Fruit fly (Drosophila melanogaster) S2 (cell line): ENCODE measurements around the gene CG32809.

ENCODE experiments used
- CG8478 ChIP-seq: fragments of >200 bp; optimal IDR thresholded peaks from 2 replicates; lab custom pipeline; 2018
- CTCF ChIP-seq, 2 experiments: fragments of >200 bp; optimal IDR thresholded peaks; 2 replicates each; lab custom pipeline; 2018

The CG32809 gene

DNA sequence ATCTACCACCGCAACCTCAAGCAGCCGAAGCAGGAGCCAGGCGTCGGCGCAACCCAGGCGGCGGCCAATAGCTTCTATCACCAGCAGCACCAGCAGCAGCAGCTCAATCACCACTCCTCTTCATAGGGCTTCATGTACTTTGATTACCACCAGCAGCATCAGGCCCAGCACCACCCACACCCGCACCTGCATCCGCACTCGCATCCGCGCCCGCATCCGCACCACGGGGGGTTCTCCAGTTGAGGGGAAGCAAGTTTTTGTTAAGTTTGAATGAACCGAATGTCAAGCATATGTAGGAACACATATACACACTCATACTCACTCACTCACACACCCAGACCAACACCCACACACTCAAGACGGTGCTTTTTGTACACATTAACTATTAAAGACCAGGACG lies 48.9 kb downstream of the CG32809 start:
- TF ChIP-seq CTCF (optimal IDR thresholded peaks at IDR 0.05; lab: Kevin White, UChicago) (no peak), CG8478 (lab: Kevin White, UChicago) (no peak)

DNA sequence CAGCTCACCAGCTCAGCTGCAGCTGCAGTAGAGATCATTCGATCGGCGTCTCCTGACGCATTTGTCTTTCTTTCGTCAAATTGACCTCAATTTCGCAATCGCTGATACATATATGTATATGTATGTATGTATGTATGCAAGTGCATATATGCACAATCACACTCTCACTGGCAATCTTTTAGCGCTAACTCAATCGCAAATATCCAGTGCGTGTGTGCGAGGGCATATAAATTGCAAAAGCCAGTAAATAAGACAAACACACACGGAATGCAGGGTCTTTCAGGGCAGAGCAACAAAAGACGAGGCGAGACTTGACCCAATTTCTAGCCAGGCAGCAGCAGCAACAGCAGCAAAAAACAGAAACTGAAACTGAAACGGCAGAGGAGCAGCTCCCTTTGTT lies 65.0 kb downstream of the CG32809 start:
- TF ChIP-seq CTCF (optimal IDR thresholded peaks at IDR 0.05; lab: Kevin White, UChicago): no peak
- no peak for TF ChIP-seq CG8478 (lab: Kevin White, UChicago)

dm6 chrX:1625142-1625541 lies 67.4 kb downstream of the CG32809 start:
- TF ChIP-seq CG8478 (lab: Kevin White, UChicago) (no peak), CTCF (optimal IDR thresholded peaks at IDR 0.05; lab: Kevin White, UChicago) (no peak)

DNA sequence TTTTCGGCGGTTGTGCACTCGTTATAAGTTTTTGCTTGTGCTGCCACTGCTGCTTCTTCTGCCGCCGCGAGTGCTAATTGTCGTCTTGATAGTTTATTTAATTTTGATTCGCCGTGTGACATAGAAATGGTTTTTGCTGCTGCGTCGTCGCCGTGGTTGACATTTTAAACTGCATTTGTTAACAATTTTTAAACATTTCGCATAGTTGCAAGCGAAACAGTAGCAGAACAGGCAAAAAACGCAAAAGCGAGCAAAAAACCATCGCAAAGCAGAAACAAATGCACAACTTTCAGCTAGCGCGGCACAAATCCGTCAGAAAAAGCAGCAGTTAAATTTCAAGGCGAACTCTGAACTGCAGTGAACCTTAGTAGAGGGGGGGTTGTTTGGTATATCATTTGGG lies 68.9 kb downstream of the CG32809 start:
- TF ChIP-seq CTCF (optimal IDR thresholded peaks at IDR 0.05; lab: Kevin White, UChicago) (no peak), CG8478 (lab: Kevin White, UChicago) (no peak)

DNA sequence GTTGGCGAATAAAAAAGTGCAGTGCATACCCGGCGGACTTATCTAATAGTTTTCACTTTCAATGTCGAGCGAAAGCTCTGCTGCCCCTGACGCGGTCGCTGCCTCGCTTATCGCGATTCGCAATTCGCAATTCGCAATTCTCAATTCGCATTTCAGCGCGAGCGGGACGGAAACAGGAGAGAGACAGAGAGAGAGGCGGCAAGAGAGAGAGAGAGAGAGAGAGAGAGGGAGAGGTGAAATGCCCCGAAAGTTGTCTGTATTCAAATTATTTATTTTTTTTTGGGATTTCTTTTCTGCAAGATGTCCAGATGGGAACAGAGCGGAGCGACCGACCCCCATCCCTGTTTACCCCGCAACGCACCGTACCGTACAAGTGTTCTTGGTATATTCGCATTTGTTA lies 69.4 kb downstream of the CG32809 start:
- TF ChIP-seq CTCF (optimal IDR thresholded peaks at IDR 0.05; lab: Kevin White, UChicago): no peak
- TF ChIP-seq CG8478 (lab: Kevin White, UChicago): no peak
